Worm (Caenorhabditis elegans) whole organism, mixed stage, embryonic: Measurements from ENCODE around the gene VF13D12L.3.

Source experiments
- M03D4.4 ChIP-seq: sonication (generic microtip); optimal IDR thresholded peaks from 2 replicates; lab custom pipeline; 2017; ENCODE audit warnings: mild to moderate bottlenecking, missing genetic modification characterization, missing compliant biosample characterization
- bed-3 ChIP-seq: fragments of 200-800 bp; sonication (Bioruptor generic); optimal IDR thresholded peaks from 3 replicates; lab custom pipeline; 2018; ENCODE audit warnings: mild to moderate bottlenecking, missing genetic modification characterization, moderate library complexity, missing compliant biosample characterization
- blmp-1 ChIP-seq: fragments of 150-350 bp; optimal IDR thresholded peaks from 2 replicates; lab custom pipeline; 2014; ENCODE audit warnings: missing biosample characterization, missing genetic modification characterization
- ceh-43 ChIP-seq: fragments of 200-800 bp; sonication (Bioruptor generic); optimal IDR thresholded peaks from 2 replicates; lab custom pipeline; 2018; ENCODE audit warnings: mild to moderate bottlenecking, missing genetic modification characterization, moderate library complexity, missing compliant biosample characterization
- ceh-83 ChIP-seq: fragments of 200-800 bp; sonication (Bioruptor generic); optimal IDR thresholded peaks from 2 replicates; lab custom pipeline; 2018; ENCODE audit warnings: mild to moderate bottlenecking, missing genetic modification characterization, missing compliant biosample characterization
- ces-1 ChIP-seq: fragments of 150-350 bp; optimal IDR thresholded peaks from 2 replicates; lab custom pipeline; 2014; ENCODE audit warnings: missing biosample characterization, missing genetic modification reagents, missing genetic modification characterization
- cnd-1 ChIP-seq: fragments of 200-800 bp; sonication (Bioruptor generic); optimal IDR thresholded peaks from 2 replicates; lab custom pipeline; 2018; ENCODE audit warnings: mild to moderate bottlenecking, missing genetic modification characterization, missing compliant biosample characterization
- drap-1 ChIP-seq: fragments of 200-800 bp; sonication (Bioruptor generic); optimal IDR thresholded peaks from 3 replicates; lab custom pipeline; 2018; ENCODE audit warnings: mild to moderate bottlenecking, missing genetic modification characterization, missing compliant biosample characterization
- elt-3 ChIP-seq: fragments of 150-350 bp; optimal IDR thresholded peaks from 2 replicates; lab custom pipeline; 2014; ENCODE audit warnings: missing biosample characterization, missing genetic modification characterization
- flh-1 ChIP-seq: fragments of 200-800 bp; sonication (Bioruptor generic); optimal IDR thresholded peaks from 2 replicates; lab custom pipeline; 2018; ENCODE audit warnings: mild to moderate bottlenecking, missing genetic modification characterization, moderate library complexity, missing compliant biosample characterization
- ham-2 ChIP-seq: fragments of 200-800 bp; sonication (Bioruptor generic); optimal IDR thresholded peaks from 2 replicates; lab custom pipeline; 2018; ENCODE audit warnings: mild to moderate bottlenecking, missing genetic modification characterization, missing compliant biosample characterization
- hlh-1 ChIP-seq: fragments of 150-350 bp; optimal IDR thresholded peaks from 2 replicates; lab custom pipeline; 2014; ENCODE audit warnings: missing biosample characterization, missing genetic modification reagents, missing genetic modification characterization
- mab-5 ChIP-seq: fragments of 150-350 bp; optimal IDR thresholded peaks from 2 replicates; lab custom pipeline; 2014; ENCODE audit warnings: missing biosample characterization, missing genetic modification characterization
- mep-1 ChIP-seq: fragments of 150-350 bp; optimal IDR thresholded peaks from 2 replicates; lab custom pipeline; 2017; ENCODE audit warnings: missing biosample characterization, missing genetic modification reagents, missing genetic modification characterization, inconsistent platforms
- nhr-237 ChIP-seq: fragments of 150-350 bp; optimal IDR thresholded peaks from 2 replicates; lab custom pipeline; 2014; ENCODE audit warnings: missing biosample characterization, missing genetic modification characterization
- nhr-76 ChIP-seq: sonication (generic microtip); optimal IDR thresholded peaks from 2 replicates; lab custom pipeline; 2017; ENCODE audit warnings: missing biosample characterization, missing genetic modification characterization
- snpc-4 ChIP-seq: fragments of 150-350 bp; optimal IDR thresholded peaks from 2 replicates; lab custom pipeline; 2014; ENCODE audit warnings: missing biosample characterization, missing genetic modification characterization
- sptf-1 ChIP-seq: sonication (generic microtip); optimal IDR thresholded peaks from 2 replicates; lab custom pipeline; 2017; ENCODE audit warnings: mild to moderate bottlenecking, missing genetic modification characterization, moderate library complexity, missing compliant biosample characterization
- tbx-8 ChIP-seq: fragments of 200-800 bp; sonication (Bioruptor generic); optimal IDR thresholded peaks from 2 replicates; lab custom pipeline; 2018; ENCODE audit warnings: mild to moderate bottlenecking, missing genetic modification characterization, moderate library complexity, missing compliant biosample characterization
- unc-120 ChIP-seq: sonication (generic microtip); optimal IDR thresholded peaks from 2 replicates; lab custom pipeline; 2017; ENCODE audit warnings: missing genetic modification characterization, missing compliant biosample characterization; ENCODE audit not compliant: poor library complexity, severe bottlenecking
- zip-8 ChIP-seq: fragments of 150-350 bp; optimal IDR thresholded peaks from 2 replicates; lab custom pipeline; 2014; ENCODE audit warnings: missing biosample characterization, missing genetic modification characterization
- ztf-11 ChIP-seq: fragments of 150-350 bp; optimal IDR thresholded peaks from 2 replicates; lab custom pipeline; 2014; ENCODE audit warnings: missing biosample characterization, missing genetic modification characterization

Gene VF13D12L.3

DNA sequence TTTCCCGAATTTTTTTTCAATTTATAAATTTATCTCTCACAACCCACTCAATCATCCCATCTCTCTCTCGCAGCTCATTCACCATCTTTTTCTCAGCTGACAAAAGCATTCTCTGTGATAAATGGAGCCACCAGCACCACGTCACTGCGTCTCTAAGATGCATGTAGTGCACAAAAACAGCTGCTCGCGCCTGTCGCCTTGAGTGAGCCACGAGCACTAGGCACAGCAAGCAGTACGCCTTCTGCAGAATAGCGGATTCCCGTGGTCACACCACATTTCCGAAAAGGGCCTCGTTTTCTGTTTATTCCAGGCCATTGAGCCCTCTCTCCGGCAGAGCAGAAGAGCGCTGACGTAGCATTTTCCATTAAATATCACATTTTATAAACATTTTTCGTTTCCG, 7.8 kb downstream of the VF13D12L.3 start, which contains the start of gene F13D12.10:
Gene F13D12.10, plus strand, starts transcription at position 231 of the 400 bp plus-strand sequence.
- TF ChIP-seq hlh-1 (tag; lab: Kevin White, UChicago): peak; percentile 95
- TF ChIP-seq blmp-1: no peak
- peak; percentile 7 for TF ChIP-seq unc-120 (tag; lab: Kevin White, UChicago)

DNA sequence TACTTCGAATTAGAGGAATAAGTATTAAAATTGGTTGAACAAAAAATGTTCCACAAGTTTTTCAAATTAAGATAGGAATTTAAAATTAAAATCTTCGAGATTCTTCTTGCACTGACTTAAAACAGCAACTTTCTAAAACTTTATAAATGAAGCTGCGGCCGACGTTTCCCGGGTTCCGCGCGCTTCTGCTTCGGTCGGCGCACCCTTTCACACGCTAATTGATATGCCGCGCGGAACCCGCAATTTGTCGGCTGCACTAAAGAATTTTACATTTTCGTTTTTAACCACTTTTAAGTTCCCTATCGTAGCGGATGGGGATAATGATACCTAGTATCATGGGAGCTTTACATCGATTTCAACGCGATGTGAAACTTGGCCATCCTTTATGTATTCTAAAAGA, 8.9 kb downstream of the VF13D12L.3 start:
- TF ChIP-seq sptf-1 (tag; lab: Kevin White, UChicago) (no peak), tbx-8 (GFP tag; lab: Kevin White, UChicago) (no peak), zip-8 (tag; lab: Kevin White, UChicago) (no peak), ceh-43 (GFP tag; lab: Kevin White, UChicago) (no peak), ceh-83 (GFP tag; lab: Kevin White, UChicago) (no peak)
- TF ChIP-seq, all 35 proteins: peak for 0

DNA sequence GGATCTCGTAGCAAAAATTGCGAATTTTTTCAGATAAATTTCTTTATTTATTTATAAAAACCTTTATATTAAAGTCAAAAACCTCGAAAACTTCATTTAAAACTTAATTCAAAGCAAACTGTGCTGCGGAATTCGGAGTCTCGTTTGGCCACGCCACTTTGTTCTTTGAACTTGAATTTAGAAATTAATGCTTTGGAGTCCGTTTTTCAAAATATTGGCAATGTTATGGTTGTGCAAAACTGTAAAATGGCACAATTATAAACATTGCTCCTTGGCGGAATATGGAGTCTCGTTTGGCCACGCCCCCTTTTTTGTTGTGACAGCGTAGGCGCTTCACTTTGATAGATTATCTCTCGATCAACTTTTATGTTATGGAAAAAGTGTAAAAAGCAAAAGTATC, 13.7 kb downstream of the VF13D12L.3 start:
- TF ChIP-seq ztf-11 (no peak), ham-2 (GFP tag; lab: Kevin White, UChicago) (no peak), tbx-8 (GFP tag; lab: Kevin White, UChicago) (no peak), ceh-83 (GFP tag; lab: Kevin White, UChicago) (no peak), mep-1 (tag; lab: Kevin White, UChicago) (no peak), flh-1 (GFP tag; lab: Kevin White, UChicago) (no peak), drap-1 (GFP tag; lab: Kevin White, UChicago) (no peak), cnd-1 (tag; lab: Kevin White, UChicago) (no peak), mab-5 (tag; lab: Kevin White, UChicago) (no peak), unc-120 (tag; lab: Kevin White, UChicago) (no peak), bed-3 (GFP tag; lab: Kevin White, UChicago) (no peak)

DNA sequence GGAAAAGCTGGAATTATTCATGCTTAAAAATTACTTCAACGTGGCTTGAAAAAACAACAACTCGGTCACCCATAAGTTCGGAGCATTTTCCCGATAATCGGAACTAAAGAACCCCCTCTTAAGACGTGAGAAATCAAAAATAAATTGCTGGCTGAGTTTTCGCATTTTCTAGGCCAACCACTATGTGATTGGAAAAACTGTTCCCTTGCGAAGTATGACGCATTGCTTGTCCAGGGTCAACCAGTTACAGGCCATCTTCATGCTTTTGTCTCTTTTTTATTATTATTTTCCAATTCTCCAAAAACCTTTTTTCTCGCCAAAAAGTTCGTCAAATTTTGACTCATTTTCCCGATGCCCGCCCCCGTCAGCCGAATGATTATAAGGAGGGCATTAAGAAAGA, 14.3 kb downstream of the VF13D12L.3 start, which contains the start of gene F13D12.3:
Gene F13D12.3, plus strand, starts transcription at position 301 of the 400 bp plus-strand sequence.
- TF ChIP-seq ces-1 (GFP tag; lab: Kevin White, UChicago) (no peak), ceh-43 (GFP tag; lab: Kevin White, UChicago) (no peak), nhr-237 (tag; lab: Kevin White, UChicago) (no peak), hlh-1 (tag; lab: Kevin White, UChicago) (no peak)

DNA sequence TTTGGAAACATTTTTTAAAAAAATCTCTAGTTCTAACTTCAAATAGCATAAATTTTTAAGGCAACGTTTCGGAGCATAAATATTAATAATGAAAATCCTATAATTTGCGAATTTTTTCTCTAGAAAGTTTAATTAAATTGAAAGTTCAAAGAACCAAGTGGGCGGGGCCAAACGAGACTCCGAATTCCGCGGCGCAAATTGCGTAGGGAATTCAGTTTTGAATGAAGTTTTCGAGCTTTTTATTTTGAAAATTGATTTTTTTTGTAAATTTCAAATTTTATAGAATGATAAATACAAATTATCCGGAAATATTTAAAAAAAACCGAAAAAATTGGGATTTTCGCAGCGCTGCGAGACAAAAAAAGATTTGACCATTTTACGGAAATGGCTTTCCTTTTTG, 15.0 kb downstream of the VF13D12L.3 start:
- no peak for TF ChIP-seq unc-120 (tag; lab: Kevin White, UChicago)
- no peak for TF ChIP-seq elt-3 (tag; lab: Kevin White, UChicago)
- no peak for TF ChIP-seq mab-5 (tag; lab: Kevin White, UChicago)
- no peak for TF ChIP-seq bed-3 (GFP tag; lab: Kevin White, UChicago)
- TF ChIP-seq ham-2 (GFP tag; lab: Kevin White, UChicago): no peak
- no peak for TF ChIP-seq nhr-76

DNA sequence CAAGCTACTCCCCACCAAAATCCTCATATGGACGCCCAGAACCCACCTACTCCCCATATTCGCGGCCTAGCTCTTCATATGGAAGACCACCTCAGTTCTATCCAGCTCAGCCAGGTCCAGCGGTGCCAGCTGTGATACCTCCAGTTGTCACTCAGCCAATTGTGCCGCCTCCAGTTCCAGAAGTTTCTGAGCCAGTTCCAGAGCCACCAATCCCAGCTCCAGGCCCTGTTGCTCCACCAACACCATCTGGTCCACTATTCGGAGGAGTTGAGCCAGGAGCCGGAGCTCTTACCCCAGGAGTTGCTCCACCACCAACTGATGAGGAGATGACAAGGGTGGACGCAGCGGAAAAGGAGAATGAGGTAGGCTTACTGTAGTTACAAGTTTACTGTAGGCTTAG, 15.8 kb downstream of the VF13D12L.3 start:
- TF ChIP-seq ztf-11: no peak

DNA sequence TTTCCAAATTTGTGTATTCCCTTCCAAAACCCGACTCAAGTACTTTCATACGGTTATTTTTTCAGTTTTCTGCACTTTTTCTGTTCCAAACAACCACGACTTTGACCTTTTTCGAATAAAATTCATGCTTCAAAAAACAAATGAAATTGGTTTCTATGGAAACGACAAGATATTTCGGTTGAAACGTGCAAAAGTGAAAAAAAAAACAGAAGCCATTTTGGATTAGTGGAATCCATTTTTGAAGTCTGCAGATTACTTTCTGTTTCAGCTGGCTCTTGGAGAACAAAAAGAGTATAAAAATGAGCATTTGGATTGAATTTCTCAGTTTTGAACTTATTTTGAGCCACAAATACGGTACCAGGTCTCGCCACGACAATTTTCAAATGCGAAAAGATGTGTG, 16.4 kb downstream of the VF13D12L.3 start:
- TF ChIP-seq unc-120 (tag; lab: Kevin White, UChicago) (no peak), hlh-1 (tag; lab: Kevin White, UChicago) (no peak), snpc-4 (tag; lab: Kevin White, UChicago) (no peak), ceh-83 (GFP tag; lab: Kevin White, UChicago) (no peak)

DNA sequence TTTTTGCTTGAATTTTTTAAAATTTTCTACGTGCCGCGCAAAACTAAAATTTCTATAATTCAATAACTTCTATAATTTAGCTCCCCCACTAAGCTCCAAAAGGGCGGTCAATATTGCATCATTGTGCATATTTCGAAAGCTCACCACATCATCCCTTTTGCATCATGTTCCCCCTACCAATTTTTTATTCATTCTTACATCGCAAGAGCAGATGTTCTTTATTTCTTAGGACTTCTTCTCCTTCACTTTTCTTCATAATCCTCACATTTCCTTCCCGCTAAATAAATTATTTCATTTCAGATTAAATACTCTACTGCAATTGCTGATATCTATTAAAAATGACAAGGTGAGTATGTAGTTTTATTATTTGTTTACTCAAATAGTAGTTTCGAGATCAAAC, 18.1 kb downstream of the VF13D12L.3 start, which contains the start of gene ldh-1:
Gene ldh-1, plus strand, starts transcription at position 301 of the 400 bp plus-strand sequence.
- TF ChIP-seq ces-1 (GFP tag; lab: Kevin White, UChicago) (peak; percentile 37), M03D4.4 (no peak)

DNA sequence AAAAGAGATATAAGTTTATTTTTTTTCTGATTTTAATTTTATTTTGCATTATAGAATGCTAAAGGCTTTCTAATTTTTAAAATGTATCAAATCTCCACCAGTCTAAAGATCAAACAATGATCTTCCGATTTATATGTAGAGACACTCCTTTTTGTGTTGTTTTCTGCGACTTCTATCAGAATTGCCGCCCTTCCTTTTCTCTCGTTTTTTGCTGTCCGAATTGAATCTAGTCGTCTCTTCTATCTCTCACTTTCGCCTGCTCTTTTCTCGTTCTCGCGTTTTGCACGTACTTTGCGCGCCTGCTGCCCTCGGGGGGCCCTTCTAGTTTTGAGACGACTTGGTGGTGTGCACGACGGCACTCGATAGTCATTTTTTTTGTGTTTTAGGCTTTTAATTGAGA, 18.6 kb downstream of the VF13D12L.3 start:
- TF ChIP-seq unc-120 (tag; lab: Kevin White, UChicago) (peak; percentile 25), ham-2 (GFP tag; lab: Kevin White, UChicago) (no peak), hlh-1 (tag; lab: Kevin White, UChicago) (peak; percentile 74), ces-1 (GFP tag; lab: Kevin White, UChicago) (peak; percentile 85)
- TF ChIP-seq, all 35 proteins: peak for 3
